Fruit fly (Drosophila melanogaster): ENCODE data around the gene CG4907.
A peak's percentile ranks its signal among the peaks of the same experiment; 100 is the strongest.

Gene CG4907

dm6 chr3R:22684044-22684947, 26.3 kb downstream of the CG4907 start (continued):
- no peak for TF ChIP-seq mirr (GFP tag; optimal IDR thresholded peaks at IDR 0.05)
- TF ChIP-seq CG13894 (tag; optimal IDR thresholded peaks at IDR 0.05): no peak
- no peak for TF ChIP-seq D19B (GFP tag; optimal IDR thresholded peaks at IDR 0.05)
- TF ChIP-seq CG15011 (GFP tag; optimal IDR thresholded peaks at IDR 0.05): no peak
- TF ChIP-seq CG7271 (tag; optimal IDR thresholded peaks at IDR 0.05): no peak
- TF ChIP-seq NFAT (GFP tag; IDR thresholded peaks at IDR 0.05): no peak
- no peak for TF ChIP-seq CG8281 (tag; optimal IDR thresholded peaks at IDR 0.05)
- TF ChIP-seq fd64A (GFP tag; optimal IDR thresholded peaks at IDR 0.05): peak; percentile 45
- no peak for TF ChIP-seq CHES-1-like (GFP tag; optimal IDR thresholded peaks at IDR 0.05)
- TF ChIP-seq sug (tag; optimal IDR thresholded peaks at IDR 0.05): peak; percentile 30
- no peak for TF ChIP-seq CG18262 (tag; optimal IDR thresholded peaks at IDR 0.05)
- no peak for TF ChIP-seq CG6272 (GFP tag; IDR thresholded peaks at IDR 0.05)
- TF ChIP-seq ci (GFP tag; IDR thresholded peaks at IDR 0.05): no peak
- peak; percentile 16 for TF ChIP-seq CG2678 (tag; optimal IDR thresholded peaks at IDR 0.05)
- TF ChIP-seq Kr (GFP tag; optimal IDR thresholded peaks at IDR 0.05): no peak
- TF ChIP-seq zen (tag; optimal IDR thresholded peaks at IDR 0.05): no peak
- TF ChIP-seq hth (optimal IDR thresholded peaks at IDR 0.05): no peak
- TF ChIP-seq insv (GFP tag; optimal IDR thresholded peaks at IDR 0.05): no peak
- TF ChIP-seq Nf-YC (tag; optimal IDR thresholded peaks at IDR 0.05): no peak
- TF ChIP-seq kah (GFP tag; optimal IDR thresholded peaks at IDR 0.05): no peak
- no peak for TF ChIP-seq lola (GFP tag; optimal IDR thresholded peaks at IDR 0.05)
- peak; percentile 40 for TF ChIP-seq grn (GFP tag; optimal IDR thresholded peaks at IDR 0.05)
- no peak for TF ChIP-seq Hr51 (GFP tag; optimal IDR thresholded peaks at IDR 0.05)
- peak; percentile 12 for TF ChIP-seq CG6813 (GFP tag; optimal IDR thresholded peaks at IDR 0.05)
- peak; percentile 9 for TF ChIP-seq caup (GFP tag; optimal IDR thresholded peaks at IDR 0.05; ENCODE audit: severe bottlenecking)
- TF ChIP-seq CoRest (tag; optimal IDR thresholded peaks at IDR 0.05): no peak
- no peak for TF ChIP-seq CG34422 (GFP tag; IDR thresholded peaks at IDR 0.05)
- no peak for TF ChIP-seq Optix (GFP tag; IDR thresholded peaks at IDR 0.05)
- TF ChIP-seq bbx (GFP tag; IDR thresholded peaks at IDR 0.05; ENCODE audit: partially characterized antibody): 0 out of 2 replicates have a peak, but pooled peaks have one; percentile 25
- no peak for TF ChIP-seq CG4282 (GFP tag; optimal IDR thresholded peaks at IDR 0.05)
- no peak for TF ChIP-seq wdn (GFP tag; IDR thresholded peaks at IDR 0.05)
- TF ChIP-seq kni (GFP tag; optimal IDR thresholded peaks at IDR 0.05): peak; percentile 29
- peak; percentile 4 for TF ChIP-seq PHDP (tag; optimal IDR thresholded peaks at IDR 0.05)
- no peak for TF ChIP-seq salm (tag; optimal IDR thresholded peaks at IDR 0.05)
- TF ChIP-seq E2f1 (GFP tag; IDR thresholded peaks at IDR 0.05): no peak
- no peak for TF ChIP-seq gcm (GFP tag; optimal IDR thresholded peaks at IDR 0.05)
- TF ChIP-seq Dip3 (GFP tag; optimal IDR thresholded peaks at IDR 0.05): no peak
- TF ChIP-seq E2f2 (GFP tag; IDR thresholded peaks at IDR 0.05): no peak
- no peak for TF ChIP-seq ewg (GFP tag; optimal IDR thresholded peaks at IDR 0.05)
- no peak for TF ChIP-seq CG14710 (tag; optimal IDR thresholded peaks at IDR 0.05)
- no peak for TF ChIP-seq Sry-β (GFP tag; optimal IDR thresholded peaks at IDR 0.05)
- no peak for TF ChIP-seq CG32532 (GFP tag; IDR thresholded peaks at IDR 0.05)
- TF ChIP-seq CG7963 (GFP tag; IDR thresholded peaks at IDR 0.05; ENCODE audit: partially characterized antibody): no peak
- no peak for TF ChIP-seq CG12942 (GFP tag; optimal IDR thresholded peaks at IDR 0.05)
- TF ChIP-seq run (tag; optimal IDR thresholded peaks at IDR 0.05): no peak
- TF ChIP-seq en (GFP tag; optimal IDR thresholded peaks at IDR 0.05): no peak
- no peak for TF ChIP-seq Hr3 (GFP tag; optimal IDR thresholded peaks at IDR 0.05)
- no peak for TF ChIP-seq CG17186 (GFP tag; optimal IDR thresholded peaks at IDR 0.05)

All from whole organism, embryonic.